Fruit fly (Drosophila melanogaster) whole organism, embryonic: Measurements from ENCODE around the gene Pvf2.

ENCODE experiments used
- Atf3 ChIP-seq: fragments of 200-800 bp; sonication (Bioruptor generic); optimal IDR thresholded peaks from 3 replicates; lab custom pipeline; 2016; ENCODE audit warnings: missing biosample characterization, missing genetic modification characterization
- C15 ChIP-seq: fragments of 200-800 bp; sonication (Bioruptor generic); IDR thresholded peaks from 3 replicates; pipeline ENCODE4 v1.3.6; 2022; ENCODE audit warnings: missing biosample characterization, missing genetic modification characterization
- CG10147 ChIP-seq: fragments of 200-800 bp; sonication (Bioruptor generic); optimal IDR thresholded peaks from 2 replicates; lab custom pipeline; 2019; ENCODE audit warnings: missing biosample characterization, mild to moderate bottlenecking, missing genetic modification characterization, moderate library complexity
- CG10979 ChIP-seq: fragments of 200-800 bp; sonication (Bioruptor generic); optimal IDR thresholded peaks from 2 replicates; lab custom pipeline; 2018; ENCODE audit warnings: missing biosample characterization, mild to moderate bottlenecking, missing genetic modification characterization, moderate library complexity
- CG11456 ChIP-seq: fragments of 200-800 bp; sonication (Bioruptor generic); IDR thresholded peaks from 3 replicates; pipeline ENCODE4 v1.3.6; 2022; ENCODE audit warnings: missing biosample characterization, missing genetic modification characterization
- CG11695 ChIP-seq: fragments of 200-800 bp; sonication (Bioruptor generic); IDR thresholded peaks from 3 replicates; pipeline ENCODE4 v1.3.6; 2022; ENCODE audit warnings: missing biosample characterization, missing genetic modification characterization
- CG12071 ChIP-seq: fragments of 200-800 bp; sonication (Bioruptor generic); optimal IDR thresholded peaks from 3 replicates; lab custom pipeline; 2018; ENCODE audit warnings: missing biosample characterization, mild to moderate bottlenecking, missing genetic modification characterization
- CG12104 ChIP-seq: fragments of 200-800 bp; sonication (Bioruptor generic); optimal IDR thresholded peaks from 3 replicates; lab custom pipeline; 2016; ENCODE audit warnings: missing biosample characterization, missing genetic modification characterization
- CG12769 ChIP-seq: fragments of 200-800 bp; sonication (Bioruptor generic); optimal IDR thresholded peaks from 2 replicates; lab custom pipeline; 2019; ENCODE audit warnings: missing biosample characterization, mild to moderate bottlenecking, missing genetic modification characterization, moderate library complexity
- CG14050 ChIP-seq: fragments of 200-800 bp; sonication (Bioruptor generic); IDR thresholded peaks from 3 replicates; pipeline ENCODE4 v1.3.6; 2022; ENCODE audit warnings: missing biosample characterization, missing genetic modification characterization
- CG15269 ChIP-seq: fragments of 200-800 bp; sonication (Bioruptor generic); optimal IDR thresholded peaks from 2 replicates; lab custom pipeline; 2018; ENCODE audit warnings: missing biosample characterization, mild to moderate bottlenecking, missing genetic modification characterization, moderate library complexity
- CG16779 ChIP-seq: fragments of 200-800 bp; sonication (Bioruptor generic); IDR thresholded peaks from 2 replicates; pipeline ENCODE4 v1.3.6; 2022; ENCODE audit warnings: missing biosample characterization, missing genetic modification characterization
- CG18476 ChIP-seq: fragments of 200-800 bp; sonication (Bioruptor generic); optimal IDR thresholded peaks from 2 replicates; lab custom pipeline; 2016; ENCODE audit warnings: missing biosample characterization, mild to moderate bottlenecking, missing genetic modification characterization
- CG2678 ChIP-seq: fragments of 200-800 bp; sonication (Bioruptor generic); optimal IDR thresholded peaks from 3 replicates; lab custom pipeline; 2019; ENCODE audit warnings: missing biosample characterization, mild to moderate bottlenecking, missing genetic modification characterization, moderate library complexity
- CG32772 ChIP-seq: fragments of 200-800 bp; sonication (Bioruptor generic); IDR thresholded peaks from 2 replicates; pipeline ENCODE4 v1.3.6; 2022; ENCODE audit warnings: missing biosample characterization, missing genetic modification characterization
- CG34422 ChIP-seq: fragments of 200-800 bp; sonication (Bioruptor generic); IDR thresholded peaks from 3 replicates; pipeline ENCODE4 v1.3.6; 2022; ENCODE audit warnings: missing biosample characterization, missing genetic modification characterization
- CG4854 ChIP-seq: fragments of 200-800 bp; sonication (Bioruptor generic); optimal IDR thresholded peaks from 2 replicates; lab custom pipeline; 2016; ENCODE audit warnings: missing biosample characterization, missing genetic modification characterization, inconsistent platforms
- CG6683 ChIP-seq: fragments of 200-800 bp; sonication (Bioruptor generic); optimal IDR thresholded peaks from 2 replicates; lab custom pipeline; 2017; ENCODE audit warnings: missing biosample characterization, mild to moderate bottlenecking, missing genetic modification characterization, missing genetic modification reagents
- CG6813 ChIP-seq: fragments of 200-800 bp; sonication (Bioruptor generic); optimal IDR thresholded peaks from 2 replicates; lab custom pipeline; 2017; ENCODE audit warnings: missing biosample characterization, missing genetic modification characterization, mild to moderate bottlenecking, moderate library complexity, missing genetic modification reagents
- CG9437 ChIP-seq: fragments of 200-800 bp; sonication (Bioruptor generic); optimal IDR thresholded peaks from 2 replicates; lab custom pipeline; 2018; ENCODE audit warnings: missing biosample characterization, mild to moderate bottlenecking, missing genetic modification characterization
- D ChIP-seq, 2 experiments: fragments of 200-800 bp in 1 of 2; fragments of >200 bp in 1 of 2; sonication (Bioruptor generic) in 1 of 2; optimal IDR thresholded peaks; 2 replicates in 1 of 2; 3 replicates in 1 of 2; lab custom pipeline; 2017; ENCODE audit warnings: mild to moderate bottlenecking in 1 of 2, missing biosample characterization in 1 of 2, missing genetic modification characterization in 1 of 2, missing genetic modification reagents in 1 of 2
- E2f1 ChIP-seq: fragments of 200-800 bp; sonication (Bioruptor generic); IDR thresholded peaks from 2 replicates; pipeline ENCODE4 v1.3.6; 2022; ENCODE audit warnings: missing biosample characterization, missing genetic modification characterization
- HHEX ChIP-seq: fragments of 200-800 bp; sonication (Bioruptor generic); optimal IDR thresholded peaks from 3 replicates; lab custom pipeline; 2017; ENCODE audit warnings: missing biosample characterization, mild to moderate bottlenecking, missing genetic modification characterization, missing genetic modification reagents
- Hmr ChIP-seq: fragments of 200-800 bp; sonication (Bioruptor generic); optimal IDR thresholded peaks from 3 replicates; lab custom pipeline; 2017; ENCODE audit warnings: mild to moderate bottlenecking, missing biosample characterization, missing genetic modification reagents, missing genetic modification characterization
- Hsf ChIP-seq: fragments of 200-800 bp; sonication (Bioruptor generic); optimal IDR thresholded peaks from 3 replicates; lab custom pipeline; 2016; ENCODE audit warnings: missing biosample characterization, missing genetic modification characterization
- Mes4 ChIP-seq: fragments of 200-800 bp; sonication (Bioruptor generic); optimal IDR thresholded peaks from 2 replicates; lab custom pipeline; 2016; ENCODE audit warnings: missing biosample characterization, missing genetic modification characterization
- Myb ChIP-seq: fragments of 200-800 bp; sonication (Bioruptor generic); optimal IDR thresholded peaks from 2 replicates; lab custom pipeline; 2016; ENCODE audit warnings: missing biosample characterization, missing genetic modification characterization
- TFAM ChIP-seq: fragments of 200-800 bp; sonication (Bioruptor generic); optimal IDR thresholded peaks from 2 replicates; lab custom pipeline; 2017; ENCODE audit warnings: missing biosample characterization, missing genetic modification characterization, inconsistent platforms
- amos ChIP-seq: fragments of 200-800 bp; sonication (Bioruptor generic); IDR thresholded peaks from 2 replicates; pipeline ENCODE4 v1.3.6; 2022; ENCODE audit warnings: missing biosample characterization, missing genetic modification characterization; ENCODE audit not compliant: partially characterized antibody
- ash1 ChIP-seq: fragments of 200-800 bp; sonication (Bioruptor generic); optimal IDR thresholded peaks from 2 replicates; lab custom pipeline; 2018; ENCODE audit warnings: missing biosample characterization, mild to moderate bottlenecking, missing genetic modification characterization
- bbx ChIP-seq: fragments of 200-800 bp; sonication (Bioruptor generic); IDR thresholded peaks from 2 replicates; pipeline ENCODE4 v1.3.6; 2022; ENCODE audit warnings: missing biosample characterization, missing genetic modification characterization; ENCODE audit not compliant: partially characterized antibody
- bcd ChIP-seq: fragments of 200-800 bp; sonication (Bioruptor generic); optimal IDR thresholded peaks from 2 replicates; lab custom pipeline; 2017; ENCODE audit warnings: missing biosample characterization, mild to moderate bottlenecking, missing genetic modification characterization
- dmrt99B ChIP-seq: fragments of 200-800 bp; sonication (Bioruptor generic); optimal IDR thresholded peaks from 2 replicates; lab custom pipeline; 2018; ENCODE audit warnings: missing biosample characterization, mild to moderate bottlenecking, missing genetic modification characterization, moderate library complexity
- ems ChIP-seq: fragments of 200-800 bp; sonication (Bioruptor generic); optimal IDR thresholded peaks from 3 replicates; lab custom pipeline; 2016; ENCODE audit warnings: missing biosample characterization, missing genetic modification characterization
- exex ChIP-seq: fragments of 200-800 bp; sonication (Bioruptor generic); optimal IDR thresholded peaks from 4 replicates; lab custom pipeline; 2018; ENCODE audit warnings: missing biosample characterization, mild to moderate bottlenecking, missing genetic modification characterization, moderate library complexity
- kah ChIP-seq: fragments of 200-800 bp; sonication (Bioruptor generic); optimal IDR thresholded peaks from 2 replicates; lab custom pipeline; 2018; ENCODE audit warnings: missing biosample characterization, mild to moderate bottlenecking, missing genetic modification characterization
- mirr ChIP-seq: fragments of 200-800 bp; sonication (Bioruptor generic); optimal IDR thresholded peaks from 3 replicates; lab custom pipeline; 2018; ENCODE audit warnings: missing biosample characterization, mild to moderate bottlenecking, missing genetic modification characterization
- nerfin-2 ChIP-seq: fragments of 200-800 bp; sonication (Bioruptor generic); IDR thresholded peaks from 2 replicates; pipeline ENCODE4 v1.3.6; 2022; ENCODE audit warnings: missing biosample characterization, missing genetic modification characterization; ENCODE audit not compliant: partially characterized antibody
- odd ChIP-seq: fragments of 200-800 bp; sonication (Bioruptor generic); optimal IDR thresholded peaks from 2 replicates; lab custom pipeline; 2017; ENCODE audit warnings: missing biosample characterization, mild to moderate bottlenecking, missing genetic modification characterization
- org-1 ChIP-seq: fragments of 200-800 bp; sonication (Bioruptor generic); optimal IDR thresholded peaks from 2 replicates; lab custom pipeline; 2017; ENCODE audit warnings: missing biosample characterization, missing genetic modification characterization
- pfk ChIP-seq: fragments of 200-800 bp; sonication (Bioruptor generic); optimal IDR thresholded peaks from 2 replicates; lab custom pipeline; 2018; ENCODE audit warnings: missing biosample characterization, mild to moderate bottlenecking, missing genetic modification characterization, moderate library complexity
- prd ChIP-seq, 3 experiments: fragments of >200 bp in 2 of 3; fragments of 200-800 bp in 1 of 3; sonication (Bioruptor generic) in 1 of 3; optimal IDR thresholded peaks in 2 of 3; IDR thresholded peaks in 1 of 3; 2 replicates in 2 of 3; 3 replicates in 1 of 3; pipeline versions ENCODE4 v1.3.6 to Lab custom; 2017 to 2022; ENCODE audit warnings: missing biosample characterization in 1 of 3, missing genetic modification characterization in 1 of 3
- pzg ChIP-seq: fragments of 200-800 bp; sonication (Bioruptor generic); optimal IDR thresholded peaks from 3 replicates; lab custom pipeline; 2018; ENCODE audit warnings: missing biosample characterization, mild to moderate bottlenecking, missing genetic modification characterization, moderate library complexity
- stc ChIP-seq: fragments of 200-800 bp; sonication (Bioruptor generic); IDR thresholded peaks from 2 replicates; pipeline ENCODE4 v1.3.6; 2022; ENCODE audit warnings: missing biosample characterization, missing genetic modification characterization
- tgo ChIP-seq: fragments of 200-800 bp; sonication (Bioruptor generic); IDR thresholded peaks from 3 replicates; pipeline ENCODE4 v1.3.6; 2022; ENCODE audit warnings: missing biosample characterization, missing genetic modification characterization
- vnd ChIP-seq: fragments of 200-800 bp; sonication (Bioruptor generic); IDR thresholded peaks from 3 replicates; pipeline ENCODE4 v1.3.6; 2022; ENCODE audit warnings: missing biosample characterization, missing genetic modification characterization; ENCODE audit not compliant: partially characterized antibody
- zfh2 ChIP-seq: fragments of 200-800 bp; sonication (Bioruptor generic); optimal IDR thresholded peaks from 2 replicates; lab custom pipeline; 2016; ENCODE audit warnings: missing biosample characterization, missing genetic modification characterization

Pvf2 gene

DNA sequence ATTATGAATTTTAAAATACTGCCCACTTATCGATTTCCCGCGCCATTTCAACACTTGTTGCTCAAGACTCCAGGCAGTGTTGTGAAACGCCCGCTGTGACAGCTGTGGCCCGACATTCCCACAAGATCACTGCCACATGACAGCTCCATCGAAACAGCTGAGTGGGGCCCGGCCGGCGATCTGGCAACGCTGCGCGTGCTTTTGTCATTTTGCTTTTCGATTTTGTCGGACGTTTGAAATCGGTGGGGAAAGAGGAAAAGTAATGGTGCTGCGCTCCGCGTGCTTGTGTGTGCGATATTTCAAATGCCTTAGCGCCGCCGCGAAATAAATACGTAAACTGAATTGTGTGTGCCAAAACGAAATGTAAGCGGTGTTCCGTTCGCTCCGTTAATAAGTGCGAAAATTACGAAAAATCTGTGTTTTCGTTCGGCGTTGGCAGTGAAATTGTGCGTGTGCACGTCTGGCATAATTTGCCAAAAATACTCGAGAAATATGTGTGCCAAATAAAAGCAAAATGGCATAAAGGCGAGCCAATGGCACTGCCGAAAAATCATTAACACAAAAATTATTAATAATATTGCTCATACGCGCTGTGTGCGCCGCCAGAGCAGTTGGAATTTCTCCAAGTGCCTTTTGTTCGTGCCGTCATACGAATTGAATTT is 42.2 kb downstream of the Pvf2 start (continued):
- TF ChIP-seq ems (GFP tag; lab: Kevin White, UChicago) (peak; percentile 47), CG2678 (tag; lab: Kevin White, UChicago) (peak; percentile 49), amos (peak; percentile 68; the same call in 1 of the 2 replicates), vnd (peak; percentile 42; the same call in 1 of the 3 replicates), C15 (GFP tag; lab: Robert Waterston, UW) (no peak), mirr (GFP tag; lab: Kevin White, UChicago) (peak; percentile 58), ash1 (GFP tag; lab: Kevin White, UChicago) (peak; percentile 52), tgo (GFP tag; lab: Robert Waterston, UW) (peak; percentile 46), CG6683 (GFP tag; lab: Kevin White, UChicago) (no peak), E2f1 (GFP tag; lab: Robert Waterston, UW) (peak; percentile 6), CG16779 (peak; percentile 58), CG10979 (tag; lab: Kevin White, UChicago) (peak; percentile 16), zfh2 (peak; percentile 65), CG12769 (tag; lab: Kevin White, UChicago) (peak; percentile 77), HHEX (GFP tag; lab: Kevin White, UChicago) (peak; percentile 51), CG9437 (GFP tag; lab: Kevin White, UChicago) (peak; percentile 84), pzg (GFP tag; lab: Kevin White, UChicago) (peak; percentile 99), prd (optimal IDR thresholded peaks at IDR 0.05; lab: Kevin White, UChicago) (no peak), prd (GFP tag; IDR thresholded peaks at IDR 0.05; lab: Robert Waterston, UW) (peak; percentile 55; the same call in 2 of the 3 replicates), Atf3 (GFP tag; lab: Kevin White, UChicago) (peak; percentile 9), Hsf (GFP tag; lab: Kevin White, UChicago) (no peak), exex (peak; percentile 12), CG14050 (GFP tag; lab: Robert Waterston, UW) (peak; percentile 22; the same call in 1 of the 3 replicates), CG10147 (GFP tag; lab: Kevin White, UChicago) (peak; percentile 31), CG11456 (peak; percentile 75), org-1 (peak; percentile 47), stc (GFP tag; lab: Robert Waterston, UW) (peak; percentile 29), bbx (peak; percentile 77), Mes4 (GFP tag; lab: Kevin White, UChicago) (peak; percentile 31), CG32772 (GFP tag; lab: Robert Waterston, UW) (peak; percentile 41; the same call in 1 of the 2 replicates), nerfin-2 (GFP tag; lab: Robert Waterston, UW) (peak; percentile 46; the same call in 1 of the 2 replicates), kah (GFP tag; lab: Kevin White, UChicago) (peak; percentile 92), Myb (GFP tag; lab: Kevin White, UChicago) (peak; percentile 76), bcd (peak; percentile 42), dmrt99B (tag; lab: Kevin White, UChicago) (peak; percentile 41), CG12104 (GFP tag; lab: Kevin White, UChicago) (peak; percentile 12), D (optimal IDR thresholded peaks at IDR 0.05; lab: Kevin White, UChicago) (no peak), D (GFP tag; optimal IDR thresholded peaks at IDR 0.05; lab: Kevin White, UChicago) (no peak), CG34422 (GFP tag; lab: Robert Waterston, UW) (peak; percentile 87), CG12071 (peak; percentile 42), Hmr (GFP tag; lab: Kevin White, UChicago) (peak; percentile 79), CG11695 (GFP tag; lab: Robert Waterston, UW) (peak; percentile 53; the same call in 1 of the 3 replicates), CG4854 (GFP tag; lab: Kevin White, UChicago) (no peak), CG18476 (GFP tag; lab: Kevin White, UChicago) (peak; percentile 15), pfk (GFP tag; lab: Kevin White, UChicago) (peak; percentile 56), odd (GFP tag; lab: Kevin White, UChicago) (peak; percentile 7), CG6813 (GFP tag; lab: Kevin White, UChicago) (peak; percentile 59), CG15269 (tag; lab: Kevin White, UChicago) (peak; percentile 23), TFAM (GFP tag; lab: Kevin White, UChicago) (no peak)
